Worm (Caenorhabditis elegans) whole organism, L4/young adult: ENCODE data around the gene C25H3.7.

Experiments
- W03F9.2 ChIP-seq: fragments of 150-350 bp; optimal IDR thresholded peaks from 2 replicates; lab custom pipeline; 2014; ENCODE audit warnings: missing biosample characterization, missing genetic modification characterization
- him-1 ChIP-seq: sonication (generic microtip); optimal IDR thresholded peaks from 2 replicates; lab custom pipeline; 2016; ENCODE audit warnings: missing genotype, missing genetic modification reagents, missing genetic modification characterization, missing compliant biosample characterization

DNA sequence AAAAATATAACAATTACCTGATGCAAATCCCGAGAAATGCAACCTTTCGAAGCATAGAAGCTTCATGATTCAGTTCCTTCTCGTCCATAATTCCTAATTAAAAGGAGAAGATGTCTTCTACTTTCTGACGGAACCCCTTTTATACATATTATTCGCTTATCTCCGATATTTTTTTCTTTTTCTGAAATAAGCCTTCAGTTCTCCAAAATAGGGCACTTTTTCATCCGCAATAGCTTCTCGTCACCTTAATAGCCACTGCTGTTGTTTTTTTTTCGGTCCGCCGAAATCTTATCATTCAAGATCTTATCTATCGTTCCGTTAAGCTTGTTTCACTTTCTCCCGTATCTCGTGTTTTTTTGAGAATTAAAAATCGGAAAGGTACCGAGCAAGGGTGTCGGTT is 16.4 kb downstream of the C25H3.7 start, which contains the start of gene bli-2:
- TF ChIP-seq W03F9.2 (tag; lab: Kevin White, UChicago) (no peak), him-1 (tag; lab: Kevin White, UChicago) (no peak)
